Worm (Caenorhabditis elegans): ENCODE results near the gene C34D1.4.

The C34D1.4 gene

ce11 chrV:13272275-13272674 is 13.2 kb upstream of the C34D1.4 start:
- TF ChIP-seq mep-1 (tag; optimal IDR thresholded peaks at IDR 0.05): no peak

- no peak for TF ChIP-seq nhr-12 (tag; optimal IDR thresholded peaks at IDR 0.05)
- no peak for TF ChIP-seq elt-3 (tag; optimal IDR thresholded peaks at IDR 0.05)
- no peak for TF ChIP-seq unc-62 (GFP tag; optimal IDR thresholded peaks at IDR 0.05)
- TF ChIP-seq mls-2 (tag; optimal IDR thresholded peaks at IDR 0.05): no peak
- no peak for TF ChIP-seq mep-1 (tag; optimal IDR thresholded peaks at IDR 0.05)
- TF ChIP-seq pha-4 (tag; optimal IDR thresholded peaks at IDR 0.05): no peak
- no peak for TF ChIP-seq nhr-2 (tag; optimal IDR thresholded peaks at IDR 0.05)
- no peak for TF ChIP-seq sem-2 (GFP tag; optimal IDR thresholded peaks at IDR 0.05)
- no peak for TF ChIP-seq cnd-1 (tag; optimal IDR thresholded peaks at IDR 0.05)
- TF ChIP-seq nhr-237 (tag; optimal IDR thresholded peaks at IDR 0.05): no peak
Observed at ce11 chrV:13269228-13269630, 10.1 kb upstream of the C34D1.4 start.

ce11 chrV:13268032-13268431 is 8.9 kb upstream of the C34D1.4 start:
- TF ChIP-seq nhr-237 (tag; optimal IDR thresholded peaks at IDR 0.05) (no peak), nhr-12 (tag; optimal IDR thresholded peaks at IDR 0.05) (no peak), M03D4.4 (tag; optimal IDR thresholded peaks at IDR 0.05) (no peak), hlh-1 (tag; optimal IDR thresholded peaks at IDR 0.05) (no peak), unc-62 (GFP tag; optimal IDR thresholded peaks at IDR 0.05) (no peak), nhr-2 (tag; optimal IDR thresholded peaks at IDR 0.05) (no peak), mab-5 (tag; optimal IDR thresholded peaks at IDR 0.05) (no peak)

ce11 chrV:13266630-13267029 is 7.5 kb upstream of the C34D1.4 start:
- no peak for TF ChIP-seq blmp-1 (tag; optimal IDR thresholded peaks at IDR 0.05)
- no peak for TF ChIP-seq mab-5 (tag; optimal IDR thresholded peaks at IDR 0.05)

- TF ChIP-seq flh-1 (GFP tag; optimal IDR thresholded peaks at IDR 0.05) (no peak), ceh-43 (GFP tag; optimal IDR thresholded peaks at IDR 0.05) (no peak), mls-2 (tag; optimal IDR thresholded peaks at IDR 0.05) (no peak), sptf-1 (tag; optimal IDR thresholded peaks at IDR 0.05) (no peak), ceh-83 (GFP tag; optimal IDR thresholded peaks at IDR 0.05) (no peak), lsy-2 (tag; optimal IDR thresholded peaks at IDR 0.05) (no peak), lin-32 (GFP tag; optimal IDR thresholded peaks at IDR 0.05) (no peak), nhr-2 (tag; optimal IDR thresholded peaks at IDR 0.05) (no peak), unc-62 (GFP tag; optimal IDR thresholded peaks at IDR 0.05) (no peak), M03D4.4 (tag; optimal IDR thresholded peaks at IDR 0.05) (no peak), ham-2 (GFP tag; optimal IDR thresholded peaks at IDR 0.05) (no peak), sem-2 (GFP tag; optimal IDR thresholded peaks at IDR 0.05) (no peak)
Observed at ce11 chrV:13265628-13266027, 6.5 kb upstream of the C34D1.4 start.

- TF ChIP-seq hlh-1 (tag; optimal IDR thresholded peaks at IDR 0.05) (no peak), sem-2 (GFP tag; optimal IDR thresholded peaks at IDR 0.05) (no peak), mls-2 (tag; optimal IDR thresholded peaks at IDR 0.05) (no peak), ham-2 (GFP tag; optimal IDR thresholded peaks at IDR 0.05) (no peak), ztf-11 (tag; optimal IDR thresholded peaks at IDR 0.05) (no peak), cnd-1 (tag; optimal IDR thresholded peaks at IDR 0.05) (no peak), flh-1 (GFP tag; optimal IDR thresholded peaks at IDR 0.05) (no peak), ces-1 (GFP tag; optimal IDR thresholded peaks at IDR 0.05) (no peak), elt-1 (tag; optimal IDR thresholded peaks at IDR 0.05; ENCODE audit: borderline replicate concordance, insufficient read depth) (no peak), ceh-83 (GFP tag; optimal IDR thresholded peaks at IDR 0.05) (no peak), ceh-39 (tag; optimal IDR thresholded peaks at IDR 0.05) (no peak), elt-3 (tag; optimal IDR thresholded peaks at IDR 0.05) (no peak), ceh-43 (GFP tag; optimal IDR thresholded peaks at IDR 0.05) (no peak), unc-39 (tag; optimal IDR thresholded peaks at IDR 0.05) (no peak), nhr-237 (tag; optimal IDR thresholded peaks at IDR 0.05) (no peak), nhr-28 (tag; optimal IDR thresholded peaks at IDR 0.05) (no peak), unc-62 (GFP tag; optimal IDR thresholded peaks at IDR 0.05) (no peak), sptf-1 (tag; optimal IDR thresholded peaks at IDR 0.05) (no peak), lsy-2 (tag; optimal IDR thresholded peaks at IDR 0.05) (no peak), nhr-12 (tag; optimal IDR thresholded peaks at IDR 0.05) (no peak)
Observed at ce11 chrV:13264245-13264644, 5.1 kb upstream of the C34D1.4 start, which contains the start of gene zip-5. zip-5 (plus strand) TSS chrV:13264545.

ce11 chrV:13262781-13263318 is 3.7 kb upstream of the C34D1.4 start:
- TF ChIP-seq ces-1 (GFP tag; optimal IDR thresholded peaks at IDR 0.05) (no peak), sem-2 (GFP tag; optimal IDR thresholded peaks at IDR 0.05) (no peak), lin-13 (tag; optimal IDR thresholded peaks at IDR 0.05) (no peak), nhr-12 (tag; optimal IDR thresholded peaks at IDR 0.05) (no peak)
